Worm (Caenorhabditis elegans) whole organism, L4 larva: ENCODE data around the gene K10F12.7.

Experiments
- D1046.2 ChIP-seq: fragments of 200-800 bp; sonication (Bioruptor generic); IDR thresholded peaks from 2 replicates; pipeline ENCODE4 v1.3.6; 2022; ENCODE audit warnings: missing genetic modification characterization, missing compliant biosample characterization
- F10B5.3 ChIP-seq: sonication (generic microtip); optimal IDR thresholded peaks from 2 replicates; lab custom pipeline; 2016; ENCODE audit warnings: mild to moderate bottlenecking, missing genetic modification characterization, missing compliant biosample characterization
- F37D6.2 ChIP-seq: sonication (generic microtip); optimal IDR thresholded peaks from 2 replicates; lab custom pipeline; 2016; ENCODE audit warnings: mild to moderate bottlenecking, missing genetic modification characterization, missing compliant biosample characterization
- F44E2.7 ChIP-seq: fragments of 200-800 bp; sonication (Bioruptor generic); IDR thresholded peaks from 2 replicates; pipeline ENCODE4 v2.1.2; 2022; ENCODE audit warnings: missing genetic modification characterization, missing compliant biosample characterization
- Y48G9A.11 ChIP-seq: fragments of 200-800 bp; sonication (Bioruptor generic); IDR thresholded peaks from 2 replicates; pipeline ENCODE4 v1.3.6; 2022; ENCODE audit warnings: missing genetic modification reagents, missing genetic modification characterization, missing compliant biosample characterization
- Y5F2A.4 ChIP-seq: fragments of 200-800 bp; sonication (Bioruptor generic); optimal IDR thresholded peaks from 2 replicates; lab custom pipeline; 2018; ENCODE audit warnings: mild to moderate bottlenecking, missing genetic modification characterization, missing compliant biosample characterization
- Y75B8A.6 ChIP-seq: fragments of 200-800 bp; sonication (Bioruptor generic); IDR thresholded peaks from 2 replicates; pipeline ENCODE4 v1.3.6; 2022; ENCODE audit warnings: missing genetic modification reagents, missing genetic modification characterization, missing compliant biosample characterization
- ZK337.2 ChIP-seq: fragments of 200-800 bp; sonication (Bioruptor generic); IDR thresholded peaks from 2 replicates; pipeline ENCODE4 v1.3.6; 2022; ENCODE audit warnings: missing genetic modification reagents, missing genetic modification characterization, missing compliant biosample characterization
- ZK546.5 ChIP-seq, 2 experiments: sonication (generic microtip); optimal IDR thresholded peaks; 2 replicates each; lab custom pipeline; 2017; ENCODE audit warnings: missing biosample characterization in 2 of 2, missing genetic modification characterization in 2 of 2
- aha-1 ChIP-seq: fragments of 150-350 bp; peaks from one replicate; lab custom pipeline; 2014; ENCODE audit warnings: missing biosample characterization, missing genetic modification characterization
- ceh-44 ChIP-seq: fragments of 200-800 bp; sonication (Bioruptor generic); IDR thresholded peaks from 2 replicates; pipeline ENCODE4 v1.3.6; 2022; ENCODE audit warnings: missing genetic modification reagents, missing genetic modification characterization, missing compliant biosample characterization
- ceh-82 ChIP-seq: sonication (generic microtip); optimal IDR thresholded peaks from 2 replicates; lab custom pipeline; 2017; ENCODE audit warnings: missing biosample characterization, missing genetic modification characterization
- ctbp-1 ChIP-seq: fragments of 200-800 bp; sonication (Bioruptor generic); IDR thresholded peaks from 2 replicates; pipeline ENCODE4 v1.3.6; 2022; ENCODE audit warnings: missing genetic modification reagents, missing genetic modification characterization, missing compliant biosample characterization
- daf-12 ChIP-seq: fragments of 150-350 bp; optimal IDR thresholded peaks from 2 replicates; lab custom pipeline; 2014; ENCODE audit warnings: missing biosample characterization, missing genetic modification reagents, missing genetic modification characterization
- daf-16 ChIP-seq, 3 experiments: sonication (generic microtip); optimal IDR thresholded peaks; 2 replicates each; lab custom pipeline; 2016 to 2017; ENCODE audit warnings: missing genetic modification characterization in 3 of 3, missing genetic modification reagents in 3 of 3, mild to moderate bottlenecking in 2 of 3, missing compliant biosample characterization in 2 of 3, missing biosample characterization in 1 of 3, moderate library complexity in 1 of 3
- daf-19 ChIP-seq: fragments of 200-800 bp; sonication (Bioruptor generic); conservative IDR thresholded peaks from 2 replicates; pipeline ENCODE4 v1.3.6; 2022; ENCODE audit warnings: missing genetic modification characterization, missing compliant biosample characterization
- daf-8 ChIP-seq: fragments of 200-800 bp; sonication (Bioruptor generic); IDR thresholded peaks from 2 replicates; pipeline ENCODE4 v1.3.6; 2022; ENCODE audit warnings: missing genetic modification characterization, missing compliant biosample characterization
- dmd-6 ChIP-seq: fragments of 200-800 bp; sonication (Bioruptor generic); IDR thresholded peaks from 2 replicates; pipeline ENCODE4 v1.3.6; 2022; ENCODE audit warnings: missing genetic modification reagents, missing genetic modification characterization, missing compliant biosample characterization
- dpl-1 ChIP-seq: fragments of 150-350 bp; optimal IDR thresholded peaks from 2 replicates; lab custom pipeline; 2014; ENCODE audit warnings: missing biosample characterization, missing genetic modification reagents, missing genetic modification characterization
- duxl-1 ChIP-seq: sonication (generic microtip); optimal IDR thresholded peaks from 2 replicates; lab custom pipeline; 2016; ENCODE audit warnings: mild to moderate bottlenecking, missing genetic modification characterization, moderate library complexity, missing compliant biosample characterization; ENCODE audit not compliant: poor library complexity
- dve-1 ChIP-seq: sonication (generic microtip); optimal IDR thresholded peaks from 2 replicates; lab custom pipeline; 2017; ENCODE audit warnings: antibody characterized with exemption, mild to moderate bottlenecking, missing genetic modification characterization, missing compliant biosample characterization; ENCODE audit not compliant: insufficient read depth
- egl-27 ChIP-seq: sonication (generic microtip); optimal IDR thresholded peaks from 3 replicates; lab custom pipeline; 2017; ENCODE audit warnings: missing biosample characterization, missing genetic modification reagents, missing genetic modification characterization
- fos-1 ChIP-seq: fragments of 150-350 bp; optimal IDR thresholded peaks from 2 replicates; lab custom pipeline; 2014; ENCODE audit warnings: missing biosample characterization, missing genetic modification characterization
- gei-8 ChIP-seq: fragments of 200-800 bp; sonication (Bioruptor generic); optimal IDR thresholded peaks from 2 replicates; lab custom pipeline; 2018; ENCODE audit warnings: mild to moderate bottlenecking, missing genetic modification characterization, missing compliant biosample characterization
- hlh-11 ChIP-seq: fragments of 200-800 bp; sonication (Bioruptor generic); optimal IDR thresholded peaks from 2 replicates; lab custom pipeline; 2018; ENCODE audit warnings: mild to moderate bottlenecking, missing genetic modification characterization, missing compliant biosample characterization
- hlh-30 ChIP-seq: sonication (generic microtip); optimal IDR thresholded peaks from 2 replicates; lab custom pipeline; 2017; ENCODE audit warnings: antibody characterized with exemption, mild to moderate bottlenecking, missing genetic modification characterization, missing compliant biosample characterization; ENCODE audit not compliant: insufficient read depth
- lim-7 ChIP-seq: fragments of 200-800 bp; sonication (Bioruptor generic); IDR thresholded peaks from 2 replicates; pipeline ENCODE4 v1.3.6; 2022; ENCODE audit warnings: missing genetic modification characterization, missing compliant biosample characterization
- lin-1 ChIP-seq: fragments of 200-800 bp; sonication (Bioruptor generic); IDR thresholded peaks from 2 replicates; pipeline ENCODE4 v1.3.6; 2022; ENCODE audit warnings: missing genetic modification reagents, missing genetic modification characterization, missing compliant biosample characterization
- lin-13 ChIP-seq: fragments of 150-350 bp; optimal IDR thresholded peaks from 2 replicates; lab custom pipeline; 2014; ENCODE audit warnings: missing biosample characterization, missing genetic modification reagents, missing genetic modification characterization
- lin-29 ChIP-seq: fragments of 200-800 bp; sonication (Bioruptor generic); IDR thresholded peaks from 2 replicates; pipeline ENCODE4 v1.3.6; 2022; ENCODE audit warnings: missing genetic modification reagents, missing genetic modification characterization, missing compliant biosample characterization
- mes-2 ChIP-seq: sonication (generic microtip); optimal IDR thresholded peaks from 2 replicates; lab custom pipeline; 2016; ENCODE audit warnings: missing genotype, mild to moderate bottlenecking, missing genetic modification characterization, missing compliant biosample characterization; ENCODE audit not compliant: poor library complexity, severe bottlenecking
- nhr-237 ChIP-seq: sonication (generic microtip); optimal IDR thresholded peaks from 2 replicates; lab custom pipeline; 2017; ENCODE audit warnings: missing biosample characterization, missing genetic modification characterization
- nhr-28 ChIP-seq: fragments of 150-350 bp; optimal IDR thresholded peaks from 2 replicates; lab custom pipeline; 2014; ENCODE audit warnings: missing biosample characterization, missing genetic modification characterization
- nhr-77 ChIP-seq: fragments of 150-350 bp; optimal IDR thresholded peaks from 2 replicates; lab custom pipeline; 2014; ENCODE audit warnings: missing biosample characterization, missing genetic modification characterization
- rbr-2 ChIP-seq: sonication (generic microtip); optimal IDR thresholded peaks from 2 replicates; lab custom pipeline; 2016; ENCODE audit warnings: missing genotype, missing genetic modification characterization, missing compliant biosample characterization
- saeg-2 ChIP-seq: fragments of 200-800 bp; sonication (Bioruptor generic); IDR thresholded peaks from 2 replicates; pipeline ENCODE4 v1.3.6; 2022; ENCODE audit warnings: missing genetic modification reagents, missing genetic modification characterization, missing compliant biosample characterization
- set-16 ChIP-seq: fragments of 200-800 bp; sonication (Bioruptor generic); IDR thresholded peaks from 2 replicates; pipeline ENCODE4 v1.3.6; 2022; ENCODE audit warnings: missing genetic modification reagents, missing genetic modification characterization, missing compliant biosample characterization
- skn-1 ChIP-seq: fragments of 150-350 bp; optimal IDR thresholded peaks from 2 replicates; lab custom pipeline; 2014; ENCODE audit warnings: missing biosample characterization, missing genetic modification characterization
- snpc-1.2 ChIP-seq: fragments of 200-800 bp; sonication (Bioruptor generic); IDR thresholded peaks from 2 replicates; pipeline ENCODE4 v1.3.6; 2022; ENCODE audit warnings: missing genetic modification reagents, missing genetic modification characterization, missing compliant biosample characterization
- snpc-4 ChIP-seq: fragments of 150-350 bp; optimal IDR thresholded peaks from 2 replicates; lab custom pipeline; 2014; ENCODE audit warnings: missing biosample characterization, missing genetic modification characterization
- spr-1 ChIP-seq: sonication (generic microtip); optimal IDR thresholded peaks from 2 replicates; lab custom pipeline; 2016; ENCODE audit warnings: mild to moderate bottlenecking, missing genetic modification characterization, missing compliant biosample characterization
- spr-3 ChIP-seq: fragments of 200-800 bp; sonication (Bioruptor generic); optimal IDR thresholded peaks from 2 replicates; lab custom pipeline; 2018; ENCODE audit warnings: mild to moderate bottlenecking, missing genetic modification characterization, missing compliant biosample characterization
- unc-62 ChIP-seq, 3 experiments: fragments of 150-350 bp in 1 of 3; sonication (generic microtip); optimal IDR thresholded peaks in 2 of 3; peaks in 1 of 3; 1 replicate in 1 of 3; 2 replicates in 2 of 3; lab custom pipeline; 2014 to 2017; ENCODE audit warnings: missing biosample characterization in 3 of 3, missing genetic modification characterization in 3 of 3, missing genetic modification reagents in 3 of 3, missing genotype in 1 of 3
- zag-1 ChIP-seq: fragments of 150-350 bp; optimal IDR thresholded peaks from 2 replicates; lab custom pipeline; 2014; ENCODE audit warnings: missing biosample characterization, missing genetic modification characterization
- zfp-2 ChIP-seq: sonication (generic microtip); optimal IDR thresholded peaks from 2 replicates; lab custom pipeline; 2016; ENCODE audit warnings: mild to moderate bottlenecking, missing genetic modification characterization, missing compliant biosample characterization
- zip-11 ChIP-seq: fragments of 200-800 bp; sonication (Bioruptor generic); IDR thresholded peaks from 2 replicates; pipeline ENCODE4 v1.3.6; 2022; ENCODE audit warnings: missing genetic modification characterization, missing compliant biosample characterization
- ztf-7 ChIP-seq: fragments of 150-350 bp; optimal IDR thresholded peaks from 2 replicates; lab custom pipeline; 2014; ENCODE audit warnings: missing biosample characterization, missing genetic modification characterization

The K10F12.7 gene

DNA sequence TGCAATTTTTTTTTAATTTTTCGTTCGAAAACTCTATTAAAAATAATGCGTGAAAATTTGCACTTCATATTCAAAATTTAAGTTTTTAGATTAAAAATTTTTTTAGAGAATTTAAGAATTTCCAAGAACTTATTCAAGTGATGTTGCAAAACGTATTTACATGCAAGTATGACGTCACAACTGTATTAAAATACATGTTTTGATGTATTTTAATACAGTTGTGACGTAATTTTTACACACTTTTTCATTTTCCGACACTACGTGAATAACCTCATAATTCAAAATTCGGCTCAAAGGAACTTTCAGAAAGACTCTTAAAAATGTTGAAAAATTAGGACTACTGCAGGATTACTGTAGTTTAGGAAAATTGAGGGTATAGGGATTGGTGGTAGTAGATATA is 24.3 kb downstream of the K10F12.7 start:
- TF ChIP-seq skn-1 (tag; lab: Kevin White, UChicago) (no peak), spr-1 (tag; lab: Kevin White, UChicago) (no peak), nhr-28 (tag; lab: Kevin White, UChicago) (no peak), dmd-6 (GFP tag; lab: Robert Waterston, UW) (no peak), saeg-2 (no peak), duxl-1 (tag; lab: Kevin White, UChicago) (no peak), snpc-4 (tag; lab: Kevin White, UChicago) (no peak), Y5F2A.4 (GFP tag; lab: Kevin White, UChicago) (no peak), Y48G9A.11 (no peak), Y75B8A.6 (no peak), daf-12 (tag; lab: Kevin White, UChicago) (no peak), ceh-44 (GFP tag; lab: Robert Waterston, UW) (no peak), lin-1 (GFP tag; lab: Robert Waterston, UW) (no peak), mes-2 (tag; lab: Kevin White, UChicago) (no peak), daf-19 (GFP tag; lab: Robert Waterston, UW) (no peak), lin-13 (no peak), zip-11 (no peak)

DNA sequence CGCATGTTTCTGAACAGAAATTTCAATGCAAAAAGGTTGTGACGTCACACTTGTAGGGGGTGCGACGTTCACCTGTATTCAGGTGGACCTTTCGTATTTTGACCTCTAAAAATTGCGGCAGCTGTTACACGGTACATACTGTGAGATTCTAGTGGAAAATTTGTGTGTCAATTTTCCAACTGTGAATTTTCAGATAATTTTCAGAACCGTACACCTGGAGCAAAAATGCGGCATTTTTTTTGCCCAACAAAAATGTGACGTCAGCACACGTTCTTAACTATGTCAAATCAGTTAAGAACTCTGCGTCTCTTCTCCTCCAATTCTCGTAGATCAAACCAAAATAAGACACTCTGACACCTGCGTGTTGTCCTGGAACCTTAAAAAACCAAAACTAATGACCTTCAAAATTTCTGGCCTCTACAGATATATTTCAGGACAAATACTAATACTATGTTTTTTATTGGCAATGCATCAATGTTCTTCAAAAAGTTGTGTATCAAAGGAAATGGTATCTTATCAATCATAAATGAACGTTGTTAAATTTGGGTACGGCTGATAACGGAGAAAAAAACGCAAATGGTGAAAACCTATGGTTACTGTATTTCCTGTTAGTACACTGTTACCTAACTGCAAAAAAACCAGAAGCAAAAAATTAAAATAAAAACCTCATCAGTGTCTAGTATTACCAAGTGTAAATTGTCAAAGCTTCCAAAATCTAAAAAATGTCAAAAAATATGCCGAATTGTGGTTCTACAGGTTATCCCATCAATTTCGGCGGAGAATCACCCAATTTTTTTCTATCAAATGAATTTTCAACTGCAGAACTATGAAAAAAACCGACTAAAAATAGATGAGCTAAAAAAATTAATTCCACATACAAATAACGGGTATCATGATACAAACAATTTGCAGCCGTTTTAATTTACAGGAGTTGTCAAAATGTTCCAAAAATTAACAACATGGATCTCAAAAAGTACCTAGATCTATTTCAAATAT is 25.2 kb downstream of the K10F12.7 start:
- no peak for TF ChIP-seq daf-8 (GFP tag; lab: Robert Waterston, UW)
- TF ChIP-seq dpl-1 = no peak
- no peak for TF ChIP-seq rbr-2 (tag; lab: Kevin White, UChicago)
- no peak for TF ChIP-seq daf-16 (GFP tag; optimal IDR thresholded peaks at IDR 0.05; lab: Kevin White, UChicago)
- peak; percentile 73 for TF ChIP-seq daf-16 (tag; optimal IDR thresholded peaks at IDR 0.05; lab: Kevin White, UChicago)
- 0 out of 2 replicates have a peak, but pooled peaks have one; percentile 14 for TF ChIP-seq snpc-1.2 (GFP tag; lab: Robert Waterston, UW)
- peak in 1 of 2 experiments; percentile 94 for TF ChIP-seq unc-62 (GFP tag; optimal IDR thresholded peaks at IDR 0.05 in 1 of 2; lab: Kevin White, UChicago)
- no peak for TF ChIP-seq unc-62 (tag; optimal IDR thresholded peaks at IDR 0.05; lab: Kevin White, UChicago)
- no peak for TF ChIP-seq lin-29 (GFP tag; lab: Robert Waterston, UW)
- TF ChIP-seq zag-1 (tag; lab: Kevin White, UChicago) = no peak
- TF ChIP-seq skn-1 (tag; lab: Kevin White, UChicago) = no peak
- TF ChIP-seq ZK337.2 (GFP tag; lab: Robert Waterston, UW) = no peak
- TF ChIP-seq gei-8 = no peak
- no peak for TF ChIP-seq egl-27 (tag; lab: Kevin White, UChicago)
- no peak for TF ChIP-seq ctbp-1 (GFP tag; lab: Robert Waterston, UW)
- no peak for TF ChIP-seq set-16 (GFP tag; lab: Robert Waterston, UW)
- no peak for TF ChIP-seq ceh-82 (tag; lab: Kevin White, UChicago)
- peak; percentile 54 for TF ChIP-seq dve-1 (tag; lab: Kevin White, UChicago)
- TF ChIP-seq spr-3 (GFP tag; lab: Kevin White, UChicago) = no peak
- peak; percentile 65 for TF ChIP-seq nhr-28 (tag; lab: Kevin White, UChicago)
- TF ChIP-seq Y48G9A.11 = no peak
- no peak for TF ChIP-seq D1046.2 (GFP tag; lab: Robert Waterston, UW)
- no peak for TF ChIP-seq lin-13
- TF ChIP-seq lim-7 (GFP tag; lab: Robert Waterston, UW) = no peak
- peak; percentile 37 for TF ChIP-seq nhr-77 (tag; lab: Kevin White, UChicago)
- TF ChIP-seq ZK546.5 (tag; optimal IDR thresholded peaks at IDR 0.05; lab: Kevin White, UChicago) = no peak
- TF ChIP-seq fos-1 = no peak
- no peak for TF ChIP-seq aha-1 (tag; lab: Kevin White, UChicago)
- no peak for TF ChIP-seq Y5F2A.4 (GFP tag; lab: Kevin White, UChicago)
- TF ChIP-seq ztf-7 (tag; lab: Kevin White, UChicago) = no peak
- TF ChIP-seq saeg-2 = no peak
- no peak for TF ChIP-seq nhr-237 (tag; lab: Kevin White, UChicago)
- TF ChIP-seq F10B5.3 (tag; lab: Kevin White, UChicago) = no peak
- TF ChIP-seq zfp-2 (tag; lab: Kevin White, UChicago) = no peak
- peak; percentile 32 for TF ChIP-seq hlh-11 (tag; lab: Kevin White, UChicago)
- TF ChIP-seq F37D6.2 (tag; lab: Kevin White, UChicago) = no peak
- no peak for TF ChIP-seq F44E2.7 (GFP tag; lab: Robert Waterston, UW)
- peak; percentile 1 for TF ChIP-seq hlh-30 (tag; lab: Kevin White, UChicago)
